Worm (Caenorhabditis elegans): ENCODE data around the gene arx-4.

ce11 chrIII:832855-833504, 29.1 kb upstream of the arx-4 start, which contains the start of gene zip-2:
- TF ChIP-seq ets-4 (tag; optimal IDR thresholded peaks at IDR 0.05) (no peak), nfya-1 (tag; optimal IDR thresholded peaks at IDR 0.05) (no peak), elt-2 (tag; optimal IDR thresholded peaks at IDR 0.05) (peak; percentile 27), rnt-1 (tag; optimal IDR thresholded peaks at IDR 0.05) (no peak), che-1 (tag; optimal IDR thresholded peaks at IDR 0.05) (no peak), pax-1 (tag; optimal IDR thresholded peaks at IDR 0.05) (no peak), nhr-11 (tag; optimal IDR thresholded peaks at IDR 0.05) (no peak), syd-9 (tag; optimal IDR thresholded peaks at IDR 0.05) (no peak), pqm-1 (tag; optimal IDR thresholded peaks at IDR 0.05) (no peak), ceh-19 (GFP tag; optimal IDR thresholded peaks at IDR 0.05) (no peak)

Data from whole organism, late embryonic.